Worm (Caenorhabditis elegans): Measurements from ENCODE around the gene srz-63.

ce11 chrII:1306036-1306435 is 27.6 kb downstream of the srz-63 start, which contains the start of gene emc-2:
- TF ChIP-seq lir-1 (GFP tag; conservative IDR thresholded peaks at IDR 0.05) (no peak), lin-54 (GFP tag; optimal IDR thresholded peaks at IDR 0.05) (no peak), B0261.1 (tag; optimal IDR thresholded peaks at IDR 0.05) (no peak), snpc-4 (GFP tag; optimal IDR thresholded peaks at IDR 0.05) (no peak), snpc-4 (tag; optimal IDR thresholded peaks at IDR 0.05) (no peak), dpl-1 (GFP tag; optimal IDR thresholded peaks at IDR 0.05) (no peak), sdz-38 (tag; optimal IDR thresholded peaks at IDR 0.05) (no peak)
